Fruit fly (Drosophila melanogaster): ENCODE results near the gene Mical.

dm6 chr3R:9964600-9965301 is 77.9 kb downstream of the Mical start:
- TF ChIP-seq CG10348 (GFP tag; IDR thresholded peaks at IDR 0.05) (no peak), fd96Ca (GFP tag; IDR thresholded peaks at IDR 0.05) (no peak), EcR (GFP tag; optimal IDR thresholded peaks at IDR 0.05) (peak; percentile 90), Pif1B (GFP tag; optimal IDR thresholded peaks at IDR 0.05) (no peak), CG13204 (GFP tag; optimal IDR thresholded peaks at IDR 0.05) (peak; percentile 77), CG34367 (tag; optimal IDR thresholded peaks at IDR 0.05) (no peak), CG14655 (GFP tag; optimal IDR thresholded peaks at IDR 0.05) (no peak), CG9948 (tag; optimal IDR thresholded peaks at IDR 0.05) (no peak), CG12605 (GFP tag; IDR thresholded peaks at IDR 0.05) (no peak), CG8301 (tag; optimal IDR thresholded peaks at IDR 0.05) (no peak), Snoo (tag; optimal IDR thresholded peaks at IDR 0.05) (no peak), CG8159 (tag; optimal IDR thresholded peaks at IDR 0.05) (no peak)
